Fruit fly (Drosophila melanogaster) whole organism, prepupa: ENCODE measurements around the gene CG6961.

Source experiments
- Blimp-1 ChIP-seq: fragments of 200-800 bp; sonication (Bioruptor generic); optimal IDR thresholded peaks from 3 replicates; lab custom pipeline; 2017; ENCODE audit warnings: missing biosample characterization, missing genetic modification characterization, mild to moderate bottlenecking, moderate library complexity, missing genetic modification reagents
- CG10631 ChIP-seq: fragments of 200-800 bp; sonication (Bioruptor generic); optimal IDR thresholded peaks from 2 replicates; lab custom pipeline; 2016; ENCODE audit warnings: missing biosample characterization, missing genetic modification characterization
- CG10669 ChIP-seq: fragments of 200-800 bp; sonication (Bioruptor generic); optimal IDR thresholded peaks from 3 replicates; lab custom pipeline; 2018; ENCODE audit warnings: missing biosample characterization, mild to moderate bottlenecking, missing genetic modification characterization, moderate library complexity
- CG11294 ChIP-seq: fragments of 200-800 bp; sonication (Bioruptor generic); IDR thresholded peaks from 2 replicates; pipeline ENCODE4 v1.3.6; 2022; ENCODE audit warnings: missing biosample characterization, missing genetic modification characterization
- CG11762 ChIP-seq: fragments of 200-800 bp; sonication (Bioruptor generic); optimal IDR thresholded peaks from 3 replicates; lab custom pipeline; 2016; ENCODE audit warnings: missing biosample characterization, missing genetic modification characterization; ENCODE audit not compliant: insufficient read depth
- CG15336 ChIP-seq: fragments of 200-800 bp; sonication (Bioruptor generic); IDR thresholded peaks from 2 replicates; pipeline ENCODE4 v1.3.6; 2022; ENCODE audit warnings: missing biosample characterization, missing genetic modification characterization
- CG1621 ChIP-seq: fragments of 200-800 bp; sonication (Bioruptor generic); optimal IDR thresholded peaks from 3 replicates; lab custom pipeline; 2018; ENCODE audit warnings: missing biosample characterization, mild to moderate bottlenecking, missing genetic modification characterization
- CG16779 ChIP-seq: fragments of 200-800 bp; sonication (Bioruptor generic); optimal IDR thresholded peaks from 3 replicates; lab custom pipeline; 2017; ENCODE audit warnings: missing biosample characterization, mild to moderate bottlenecking, missing genetic modification characterization
- CG3032 ChIP-seq: fragments of 200-800 bp; optimal IDR thresholded peaks from 2 replicates; lab custom pipeline; 2019; ENCODE audit warnings: missing biosample characterization, mild to moderate bottlenecking, missing genetic modification characterization, moderate library complexity
- CG31627 ChIP-seq: fragments of 200-800 bp; sonication (Bioruptor generic); optimal IDR thresholded peaks from 3 replicates; lab custom pipeline; 2016; ENCODE audit warnings: missing biosample characterization, missing genetic modification characterization
- CG34406 ChIP-seq: fragments of 200-800 bp; sonication (Bioruptor generic); optimal IDR thresholded peaks from 3 replicates; lab custom pipeline; 2016; ENCODE audit warnings: missing biosample characterization, missing genetic modification characterization
- CG3919 ChIP-seq: fragments of 200-800 bp; sonication (Bioruptor generic); optimal IDR thresholded peaks from 3 replicates; lab custom pipeline; 2016; ENCODE audit warnings: missing biosample characterization, missing genetic modification characterization
- CG6163 ChIP-seq: fragments of 200-800 bp; sonication (Bioruptor generic); IDR thresholded peaks from 3 replicates; pipeline ENCODE4 v1.3.6; 2022; ENCODE audit warnings: missing biosample characterization, missing genetic modification characterization
- CG6276 ChIP-seq: fragments of 200-800 bp; sonication (Bioruptor generic); optimal IDR thresholded peaks from 2 replicates; lab custom pipeline; 2017; ENCODE audit warnings: missing biosample characterization, mild to moderate bottlenecking, missing genetic modification characterization
- CG6792 ChIP-seq: fragments of 200-800 bp; sonication (Bioruptor generic); optimal IDR thresholded peaks from 3 replicates; lab custom pipeline; 2016; ENCODE audit warnings: missing biosample characterization, missing genetic modification characterization
- CG7368 ChIP-seq: fragments of 200-800 bp; sonication (Bioruptor generic); optimal IDR thresholded peaks from 3 replicates; lab custom pipeline; 2016; ENCODE audit warnings: missing biosample characterization, missing genetic modification characterization
- CG8319 ChIP-seq: fragments of 200-800 bp; sonication (Bioruptor generic); optimal IDR thresholded peaks from 3 replicates; lab custom pipeline; 2016; ENCODE audit warnings: missing biosample characterization, missing genetic modification characterization
- CG9139 ChIP-seq: fragments of 200-800 bp; sonication (Bioruptor generic); optimal IDR thresholded peaks from 3 replicates; lab custom pipeline; 2017; ENCODE audit warnings: missing biosample characterization, mild to moderate bottlenecking, missing genetic modification characterization
- Eip75B ChIP-seq: fragments of 200-800 bp; sonication (Bioruptor generic); optimal IDR thresholded peaks from 3 replicates; lab custom pipeline; 2016; ENCODE audit warnings: missing biosample characterization, missing genetic modification characterization
- Eip78C ChIP-seq: fragments of 200-800 bp; sonication (Bioruptor generic); peaks from one replicate; lab custom pipeline; 2016; ENCODE audit warnings: missing biosample characterization, missing genetic modification characterization
- Eip93F ChIP-seq: fragments of 200-800 bp; sonication (Bioruptor generic); optimal IDR thresholded peaks from 2 replicates; lab custom pipeline; 2016; ENCODE audit warnings: missing biosample characterization, mild to moderate bottlenecking, missing genetic modification characterization
- Ets21C ChIP-seq: fragments of 200-800 bp; sonication (Bioruptor generic); optimal IDR thresholded peaks from 3 replicates; lab custom pipeline; 2016; ENCODE audit warnings: missing biosample characterization, missing genetic modification characterization
- Ets96B ChIP-seq: fragments of 200-800 bp; optimal IDR thresholded peaks from 2 replicates; lab custom pipeline; 2019; ENCODE audit warnings: missing biosample characterization, mild to moderate bottlenecking, missing genetic modification characterization, moderate library complexity
- Gug ChIP-seq: fragments of 200-800 bp; sonication (Bioruptor generic); IDR thresholded peaks from 2 replicates; pipeline ENCODE4 v1.3.6; 2022; ENCODE audit warnings: missing biosample characterization, missing genetic modification characterization
- Hr38 ChIP-seq: sonication (Bioruptor generic); optimal IDR thresholded peaks from 2 replicates; lab custom pipeline; 2016; ENCODE audit warnings: missing biosample characterization, missing genetic modification characterization
- Hr39 ChIP-seq: fragments of 200-800 bp; sonication (Bioruptor generic); optimal IDR thresholded peaks from 2 replicates; lab custom pipeline; 2016; ENCODE audit warnings: missing biosample characterization, missing genetic modification characterization
- Hr4 ChIP-seq: fragments of 200-800 bp; sonication (Bioruptor generic); optimal IDR thresholded peaks from 3 replicates; lab custom pipeline; 2016; ENCODE audit warnings: missing biosample characterization, missing genetic modification characterization
- Lpt ChIP-seq: fragments of 200-800 bp; sonication (Bioruptor generic); optimal IDR thresholded peaks from 3 replicates; lab custom pipeline; 2016; ENCODE audit warnings: missing biosample characterization, missing genetic modification characterization
- Met ChIP-seq: fragments of 200-800 bp; sonication (Bioruptor generic); optimal IDR thresholded peaks from 3 replicates; lab custom pipeline; 2016; ENCODE audit warnings: missing biosample characterization, missing genetic modification characterization
- OdsH ChIP-seq: fragments of 200-800 bp; sonication (Bioruptor generic); optimal IDR thresholded peaks from 3 replicates; lab custom pipeline; 2016; ENCODE audit warnings: missing biosample characterization, missing genetic modification characterization
- Smox ChIP-seq: fragments of 200-800 bp; sonication (Bioruptor generic); optimal IDR thresholded peaks from 3 replicates; lab custom pipeline; 2016; ENCODE audit warnings: missing biosample characterization, missing genetic modification characterization
- Sox102F ChIP-seq: fragments of 200-800 bp; sonication (Bioruptor generic); optimal IDR thresholded peaks from 2 replicates; lab custom pipeline; 2016; ENCODE audit warnings: missing biosample characterization, mild to moderate bottlenecking, missing genetic modification characterization
- Sox15 ChIP-seq: fragments of 200-800 bp; sonication (Bioruptor generic); optimal IDR thresholded peaks from 3 replicates; lab custom pipeline; 2016; ENCODE audit warnings: missing biosample characterization, missing genetic modification characterization
- achi ChIP-seq: fragments of 200-800 bp; sonication (Bioruptor generic); optimal IDR thresholded peaks from 3 replicates; lab custom pipeline; 2016; ENCODE audit warnings: missing biosample characterization, missing genetic modification characterization
- acj6 ChIP-seq: fragments of 200-800 bp; sonication (Bioruptor generic); optimal IDR thresholded peaks from 3 replicates; lab custom pipeline; 2016; ENCODE audit warnings: missing biosample characterization, missing genetic modification characterization
- dac ChIP-seq: fragments of 200-800 bp; sonication (Bioruptor generic); optimal IDR thresholded peaks from 2 replicates; lab custom pipeline; 2017; ENCODE audit warnings: missing biosample characterization, mild to moderate bottlenecking, missing genetic modification characterization
- dsx ChIP-seq: fragments of 200-800 bp; optimal IDR thresholded peaks from 3 replicates; lab custom pipeline; 2019; ENCODE audit warnings: missing biosample characterization, mild to moderate bottlenecking, missing genetic modification characterization, moderate library complexity; ENCODE audit not compliant: poor library complexity, severe bottlenecking
- eg ChIP-seq: fragments of 200-800 bp; sonication (Bioruptor generic); IDR thresholded peaks from 3 replicates; pipeline ENCODE4 v1.3.6; 2022; ENCODE audit warnings: missing biosample characterization, missing genetic modification characterization
- esn ChIP-seq: fragments of 200-800 bp; sonication (Bioruptor generic); optimal IDR thresholded peaks from 2 replicates; lab custom pipeline; 2016; ENCODE audit warnings: missing biosample characterization, mild to moderate bottlenecking, missing genetic modification characterization, moderate library complexity
- fd59A ChIP-seq: fragments of 200-800 bp; sonication (Bioruptor generic); optimal IDR thresholded peaks from 2 replicates; lab custom pipeline; 2017; ENCODE audit warnings: missing biosample characterization, mild to moderate bottlenecking, missing genetic modification characterization, missing genetic modification reagents
- fd85E ChIP-seq: fragments of 200-800 bp; sonication (Bioruptor generic); optimal IDR thresholded peaks from 3 replicates; lab custom pipeline; 2016; ENCODE audit warnings: missing biosample characterization, missing genetic modification characterization
- fkh ChIP-seq: fragments of 200-800 bp; sonication (Bioruptor generic); optimal IDR thresholded peaks from 3 replicates; lab custom pipeline; 2017; ENCODE audit warnings: missing biosample characterization, mild to moderate bottlenecking, missing genetic modification characterization, moderate library complexity
- lz ChIP-seq: fragments of 200-800 bp; sonication (Bioruptor generic); optimal IDR thresholded peaks from 3 replicates; lab custom pipeline; 2016; ENCODE audit warnings: missing biosample characterization, missing genetic modification characterization
- net ChIP-seq: fragments of 200-800 bp; sonication (Bioruptor generic); optimal IDR thresholded peaks from 3 replicates; lab custom pipeline; 2016; ENCODE audit warnings: missing biosample characterization, missing genetic modification characterization
- salr ChIP-seq, 2 experiments: fragments of 200-800 bp; sonication (Bioruptor generic); optimal IDR thresholded peaks; 3 replicates each; lab custom pipeline; 2016 to 2018; ENCODE audit warnings: missing biosample characterization in 2 of 2, missing genetic modification characterization in 2 of 2, mild to moderate bottlenecking in 1 of 2
- spab ChIP-seq: fragments of 200-800 bp; sonication (Bioruptor generic); optimal IDR thresholded peaks from 2 replicates; lab custom pipeline; 2017; ENCODE audit warnings: missing biosample characterization, mild to moderate bottlenecking, missing genetic modification characterization, missing genetic modification reagents
- ss ChIP-seq, 2 experiments: fragments of 200-800 bp; sonication (Bioruptor generic); optimal IDR thresholded peaks; 2 replicates in 1 of 2; 3 replicates in 1 of 2; lab custom pipeline; 2017 to 2018; ENCODE audit warnings: mild to moderate bottlenecking in 2 of 2, missing biosample characterization in 2 of 2, missing genetic modification characterization in 2 of 2, moderate library complexity in 1 of 2
- svp ChIP-seq: fragments of 200-800 bp; sonication (Bioruptor generic); peaks from one replicate; lab custom pipeline; 2016; ENCODE audit warnings: missing biosample characterization, missing genetic modification characterization
- topi ChIP-seq: fragments of 200-800 bp; sonication (Bioruptor generic); optimal IDR thresholded peaks from 3 replicates; lab custom pipeline; 2016; ENCODE audit warnings: missing biosample characterization, missing genetic modification characterization
- vri ChIP-seq: fragments of 200-800 bp; sonication (Bioruptor generic); optimal IDR thresholded peaks from 3 replicates; lab custom pipeline; 2016; ENCODE audit warnings: missing biosample characterization, mild to moderate bottlenecking, missing genetic modification characterization

CG6961 gene

dm6 chrX:18835003-18835402 is 47.0 kb upstream of the CG6961 start:
- no peak for TF ChIP-seq Hr38
- TF ChIP-seq fkh (GFP tag; lab: Kevin White, UChicago) = peak; percentile 60
- TF ChIP-seq CG16779 (tag; lab: Kevin White, UChicago) = no peak
- no peak for TF ChIP-seq Lpt (GFP tag; lab: Kevin White, UChicago)

DNA sequence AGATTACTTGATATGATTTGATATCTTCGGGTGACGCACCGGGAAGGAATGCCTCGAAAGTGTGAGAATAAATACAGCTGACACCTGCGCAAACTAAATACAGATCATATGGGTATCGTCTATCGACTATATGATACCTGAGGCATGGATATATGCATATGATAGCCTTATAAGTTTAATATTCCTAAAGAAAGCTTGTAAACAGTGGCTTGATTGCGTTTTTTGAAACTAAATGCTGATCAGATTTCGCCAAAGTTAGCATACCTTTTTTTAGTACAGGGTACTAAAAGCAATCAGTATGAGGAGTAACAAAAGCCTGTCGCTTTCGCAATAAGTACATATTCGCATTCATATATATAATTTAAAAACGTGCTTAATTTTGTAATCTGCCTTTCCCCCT is 46.4 kb upstream of the CG6961 start:
- peak; percentile 54 for TF ChIP-seq CG31627 (GFP tag; lab: Kevin White, UChicago)
- no peak for TF ChIP-seq CG6276
- no peak for TF ChIP-seq salr (GFP tag; optimal IDR thresholded peaks at IDR 0.05; lab: Kevin White, UChicago)
- TF ChIP-seq dac = no peak
- peak; percentile 72 for TF ChIP-seq lz
- TF ChIP-seq fd85E = no peak
- TF ChIP-seq Sox15 (GFP tag; lab: Kevin White, UChicago) = peak; percentile 68
- peak; percentile 33 for TF ChIP-seq CG11762 (GFP tag; lab: Kevin White, UChicago)
- peak; percentile 78 for TF ChIP-seq CG6163 (GFP tag; lab: Robert Waterston, UW)
- TF ChIP-seq Gug (GFP tag; lab: Robert Waterston, UW) = peak; percentile 37; the same call in 1 of the 2 replicates
- peak in 1 of 2 experiments; percentile 73 for TF ChIP-seq ss (GFP tag; optimal IDR thresholded peaks at IDR 0.05; lab: Kevin White, UChicago)
- TF ChIP-seq vri (GFP tag; lab: Kevin White, UChicago) = peak; percentile 27
- peak; percentile 66 for TF ChIP-seq Eip75B (GFP tag; lab: Kevin White, UChicago)
- TF ChIP-seq OdsH = peak; percentile 47
- peak; percentile 92 for TF ChIP-seq Eip78C (GFP tag; lab: Kevin White, UChicago)
- peak; percentile 78 for TF ChIP-seq CG3919 (GFP tag; lab: Kevin White, UChicago)
- no peak for TF ChIP-seq fd59A (GFP tag; lab: Kevin White, UChicago)
- TF ChIP-seq CG8319 = peak; percentile 76
- peak; percentile 52 for TF ChIP-seq esn (GFP tag; lab: Kevin White, UChicago)
- TF ChIP-seq Hr39 (GFP tag; lab: Kevin White, UChicago) = peak; percentile 55
- TF ChIP-seq CG7368 = peak; percentile 71
- TF ChIP-seq CG10631 = peak; percentile 43
- peak; percentile 26 for TF ChIP-seq CG6792
- peak; percentile 14 for TF ChIP-seq Hr4
- TF ChIP-seq Hr38 = no peak
- TF ChIP-seq CG16779 (tag; lab: Kevin White, UChicago) = peak; percentile 27
- peak; percentile 35 for TF ChIP-seq net (GFP tag; lab: Kevin White, UChicago)
- peak; percentile 51 for TF ChIP-seq Ets96B (tag; lab: Kevin White, UChicago)
- peak; percentile 70 for TF ChIP-seq CG10669 (GFP tag; lab: Kevin White, UChicago)
- TF ChIP-seq Smox (GFP tag; lab: Kevin White, UChicago) = peak; percentile 51
- TF ChIP-seq CG15336 (GFP tag; lab: Robert Waterston, UW) = peak; percentile 45; the same call in 1 of the 2 replicates
- TF ChIP-seq acj6 (GFP tag; lab: Kevin White, UChicago) = peak; percentile 68
- peak; percentile 34 for TF ChIP-seq Ets21C (GFP tag; lab: Kevin White, UChicago)
- peak; percentile 45 for TF ChIP-seq dsx
- TF ChIP-seq Eip93F (GFP tag; lab: Kevin White, UChicago) = peak; percentile 46
- TF ChIP-seq CG9139 (GFP tag; lab: Kevin White, UChicago) = peak; percentile 16
- TF ChIP-seq topi (GFP tag; lab: Kevin White, UChicago) = peak; percentile 88
- TF ChIP-seq achi (GFP tag; lab: Kevin White, UChicago) = no peak
- peak; percentile 40 for TF ChIP-seq Blimp-1 (GFP tag; lab: Kevin White, UChicago)
- peak; percentile 64 for TF ChIP-seq CG34406
- peak; percentile 64 for TF ChIP-seq CG3032
- peak; percentile 21 for TF ChIP-seq spab (GFP tag; lab: Kevin White, UChicago)
- TF ChIP-seq Met (GFP tag; lab: Kevin White, UChicago) = peak; percentile 82
- peak; percentile 65; the same call in 2 of the 3 replicates for TF ChIP-seq eg (GFP tag; lab: Robert Waterston, UW)
- TF ChIP-seq svp (GFP tag; lab: Kevin White, UChicago) = peak; percentile 91
- TF ChIP-seq Sox102F = peak; percentile 24
- 0 out of 2 replicates have a peak, but pooled peaks have one; percentile 13 for TF ChIP-seq CG11294
- no peak for TF ChIP-seq CG1621 (tag; lab: Kevin White, UChicago)
